Fruit fly (Drosophila melanogaster) whole organism, wandering third instar larva: ENCODE results near the gene CG13708.

Experiments used
- Abd-B ChIP-seq: fragments of >200 bp; optimal IDR thresholded peaks from 2 replicates; lab custom pipeline; 2017; ENCODE audit warnings: missing biosample characterization, missing genetic modification characterization
- CG32264 ChIP-seq: fragments of 200-800 bp; sonication (Bioruptor generic); optimal IDR thresholded peaks from 2 replicates; lab custom pipeline; 2016; ENCODE audit warnings: missing biosample characterization, missing genetic modification characterization
- CrebA ChIP-seq: fragments of 200-800 bp; sonication (Bioruptor generic); optimal IDR thresholded peaks from 2 replicates; lab custom pipeline; 2016; ENCODE audit warnings: missing biosample characterization, mild to moderate bottlenecking, missing genetic modification characterization, borderline replicate concordance
- Dfd ChIP-seq: fragments of >200 bp; optimal IDR thresholded peaks from 2 replicates; lab custom pipeline; 2017; ENCODE audit warnings: missing biosample characterization, missing genetic modification characterization
- Dif ChIP-seq: fragments of 200-275, 200-300 bp; sonication (Bioruptor generic); optimal IDR thresholded peaks from 2 replicates; lab custom pipeline; 2018; ENCODE audit warnings: missing biosample characterization, missing genetic modification characterization; ENCODE audit not compliant: partially characterized antibody
- GATAd ChIP-seq: sonication (Bioruptor generic); optimal IDR thresholded peaks from 2 replicates; lab custom pipeline; 2016; ENCODE audit warnings: missing biosample characterization, missing genetic modification characterization
- HLH106 ChIP-seq: fragments of 200-800 bp; optimal IDR thresholded peaks from 3 replicates; lab custom pipeline; 2019; ENCODE audit warnings: missing biosample characterization, mild to moderate bottlenecking, missing genetic modification characterization, moderate library complexity
- Hnf4 ChIP-seq: fragments of 200-800 bp; sonication (Bioruptor generic); optimal IDR thresholded peaks from 2 replicates; lab custom pipeline; 2016; ENCODE audit warnings: missing biosample characterization, mild to moderate bottlenecking, missing genetic modification characterization
- Hr78 ChIP-seq: fragments of >200 bp; optimal IDR thresholded peaks from 2 replicates; lab custom pipeline; 2017; ENCODE audit warnings: missing biosample characterization, missing genetic modification characterization
- Jra ChIP-seq: sonication (Bioruptor generic); optimal IDR thresholded peaks from 2 replicates; lab custom pipeline; 2016; ENCODE audit warnings: missing biosample characterization, missing genetic modification characterization
- Mio ChIP-seq: sonication (Bioruptor generic); optimal IDR thresholded peaks from 2 replicates; lab custom pipeline; 2016; ENCODE audit warnings: missing biosample characterization, missing genetic modification characterization
- Myc ChIP-seq: fragments of >200 bp; optimal IDR thresholded peaks from 2 replicates; lab custom pipeline; 2017
- N ChIP-seq: fragments of >200 bp; optimal IDR thresholded peaks from 2 replicates; lab custom pipeline; 2018; ENCODE audit warnings: missing biosample characterization, missing external identifiers, missing genetic modification characterization
- Rel ChIP-seq, 2 experiments: fragments of 200-800 bp; sonication (Bioruptor generic) in 1 of 2; optimal IDR thresholded peaks; 2 replicates in 1 of 2; 3 replicates in 1 of 2; lab custom pipeline; 2016 to 2019; ENCODE audit warnings: mild to moderate bottlenecking in 2 of 2, missing biosample characterization in 2 of 2, missing genetic modification characterization in 2 of 2, moderate library complexity in 1 of 2
- Sp1 ChIP-seq: fragments of 200-800 bp; sonication (Bioruptor generic); optimal IDR thresholded peaks from 3 replicates; lab custom pipeline; 2019; ENCODE audit warnings: missing biosample characterization, mild to moderate bottlenecking, missing genetic modification characterization, moderate library complexity
- Vsx2 ChIP-seq: fragments of 200-300, 225-300 bp; sonication (Bioruptor generic); optimal IDR thresholded peaks from 2 replicates; lab custom pipeline; 2018; ENCODE audit warnings: missing biosample characterization, missing genetic modification characterization; ENCODE audit not compliant: partially characterized antibody
- br ChIP-seq: fragments of 200-800 bp; sonication (Bioruptor generic); optimal IDR thresholded peaks from 2 replicates; lab custom pipeline; 2016; ENCODE audit warnings: missing biosample characterization, missing genetic modification characterization
- brk ChIP-seq: fragments of 200-800 bp; sonication (Bioruptor generic); optimal IDR thresholded peaks from 2 replicates; lab custom pipeline; 2016; ENCODE audit warnings: missing biosample characterization, mild to moderate bottlenecking, missing genetic modification characterization
- dl ChIP-seq, 2 experiments: fragments of 175-275, 200-275 bp in 1 of 2; fragments of 200-275 bp in 1 of 2; sonication (Bioruptor generic); optimal IDR thresholded peaks; lab custom pipeline; 2018; ENCODE audit warnings: mild to moderate bottlenecking in 2 of 2, missing biosample characterization in 2 of 2, missing genetic modification characterization in 2 of 2, moderate library complexity in 2 of 2; ENCODE audit not compliant: partially characterized antibody in 2 of 2, insufficient read depth in 1 of 2
- dmrt93B ChIP-seq: fragments of 200-800 bp; sonication (Bioruptor generic); optimal IDR thresholded peaks from 2 replicates; lab custom pipeline; 2018; ENCODE audit warnings: missing biosample characterization, mild to moderate bottlenecking, missing genetic modification characterization
- dsf ChIP-seq: sonication (Bioruptor generic); optimal IDR thresholded peaks from 2 replicates; lab custom pipeline; 2016; ENCODE audit warnings: missing biosample characterization, missing genetic modification characterization, borderline replicate concordance
- ey ChIP-seq: fragments of 200-800 bp; sonication (Bioruptor generic); optimal IDR thresholded peaks from 2 replicates; lab custom pipeline; 2016; ENCODE audit warnings: missing biosample characterization, missing genetic modification characterization
- foxo ChIP-seq, 2 experiments: fragments of 200-800 bp; sonication (Bioruptor generic); optimal IDR thresholded peaks; 2 replicates in 1 of 2; 3 replicates in 1 of 2; lab custom pipeline; 2016 to 2017; ENCODE audit warnings: missing biosample characterization in 2 of 2, missing genetic modification characterization in 2 of 2
- fru ChIP-seq: fragments of 200-800 bp; sonication (Bioruptor generic); optimal IDR thresholded peaks from 3 replicates; lab custom pipeline; 2016; ENCODE audit warnings: missing biosample characterization, mild to moderate bottlenecking, missing genetic modification characterization
- h ChIP-seq: fragments of 200-800 bp; sonication (Bioruptor generic); optimal IDR thresholded peaks from 3 replicates; lab custom pipeline; 2016; ENCODE audit warnings: missing biosample characterization, mild to moderate bottlenecking, missing genetic modification characterization
- jim ChIP-seq: fragments of 175-275, 200-325 bp; sonication (Bioruptor generic); optimal IDR thresholded peaks from 2 replicates; lab custom pipeline; 2016; ENCODE audit warnings: missing biosample characterization, mild to moderate bottlenecking, missing genetic modification characterization
- lola ChIP-seq: fragments of >200 bp; optimal IDR thresholded peaks from 2 replicates; lab custom pipeline; 2017; ENCODE audit warnings: missing biosample characterization, missing genetic modification characterization
- pan ChIP-seq: fragments of >200 bp; optimal IDR thresholded peaks from 2 replicates; lab custom pipeline; 2017
- psq ChIP-seq: fragments of 200-800 bp; sonication (Bioruptor generic); optimal IDR thresholded peaks from 3 replicates; lab custom pipeline; 2017; ENCODE audit warnings: missing biosample characterization, mild to moderate bottlenecking, missing genetic modification characterization, moderate library complexity
- rgr ChIP-seq: fragments of 200-800 bp; sonication (Bioruptor generic); optimal IDR thresholded peaks from 3 replicates; lab custom pipeline; 2016; ENCODE audit warnings: missing biosample characterization, mild to moderate bottlenecking, missing genetic modification characterization
- sage ChIP-seq: fragments of 200-800 bp; sonication (Bioruptor generic); optimal IDR thresholded peaks from 2 replicates; lab custom pipeline; 2016; ENCODE audit warnings: missing biosample characterization, mild to moderate bottlenecking, missing genetic modification characterization
- tai ChIP-seq: sonication (Bioruptor generic); optimal IDR thresholded peaks from 2 replicates; lab custom pipeline; 2016; ENCODE audit warnings: missing biosample characterization, missing genetic modification characterization

CG13708 gene

DNA sequence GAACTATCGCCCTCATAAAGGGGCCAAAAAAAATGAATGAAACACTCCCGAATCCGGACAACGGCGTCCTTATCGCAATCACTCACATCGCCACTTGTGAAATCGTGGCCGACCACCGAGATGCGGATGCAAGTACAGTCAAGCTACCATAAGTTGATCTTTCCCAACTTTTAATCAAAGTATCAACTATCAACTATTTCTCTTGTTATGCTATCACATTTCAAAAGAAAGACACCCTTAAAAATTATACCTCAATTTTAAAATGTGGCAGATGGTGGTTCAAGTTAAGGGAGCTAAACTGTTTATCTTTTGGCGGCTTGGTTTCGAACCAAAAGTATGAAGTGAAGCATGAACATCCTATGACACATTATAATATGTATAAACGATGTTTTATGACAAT is 20.8 kb upstream of the CG13708 start:
- TF ChIP-seq Sp1: peak; percentile 12
- TF ChIP-seq fru (GFP tag; lab: Kevin White, UChicago): peak; percentile 16
- TF ChIP-seq Rel (GFP tag; optimal IDR thresholded peaks at IDR 0.05; lab: Kevin White, UChicago): no peak
- TF ChIP-seq Rel (tag; optimal IDR thresholded peaks at IDR 0.05; lab: Kevin White, UChicago): no peak
- no peak for TF ChIP-seq Mio (GFP tag; lab: Kevin White, UChicago)
- no peak for TF ChIP-seq rgr (GFP tag; lab: Kevin White, UChicago)
- peak; percentile 58 for TF ChIP-seq HLH106 (tag; lab: Kevin White, UChicago)
- TF ChIP-seq dmrt93B (GFP tag; lab: Kevin White, UChicago): peak; percentile 24
- peak in 1 of 2 experiments; percentile 41 for TF ChIP-seq foxo (GFP tag; optimal IDR thresholded peaks at IDR 0.05; lab: Kevin White, UChicago)
- TF ChIP-seq N (GFP tag; lab: Kevin White, UChicago): no peak
- TF ChIP-seq h (GFP tag; lab: Kevin White, UChicago): peak; percentile 30
- no peak for TF ChIP-seq sage (GFP tag; lab: Kevin White, UChicago)
- no peak for TF ChIP-seq Dfd (GFP tag; lab: Kevin White, UChicago)

DNA sequence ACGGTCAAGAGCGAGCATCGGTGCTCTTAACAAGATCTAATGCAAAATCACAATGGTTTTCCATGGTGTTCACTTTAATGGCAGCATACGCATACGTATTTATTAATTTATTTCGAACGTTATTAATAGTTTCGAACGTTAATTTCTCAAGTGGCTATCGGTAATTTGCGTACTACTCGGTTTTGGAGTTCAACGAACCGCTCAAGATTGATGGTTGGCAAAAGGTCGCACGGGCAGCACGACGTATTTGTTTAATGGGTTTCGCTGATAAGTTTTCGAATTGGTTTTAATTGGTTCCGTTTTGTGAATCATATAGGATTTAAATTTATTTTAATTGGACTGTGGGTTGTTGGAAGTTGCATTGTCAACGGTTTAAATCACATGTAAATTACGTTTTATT is 19.7 kb upstream of the CG13708 start:
- TF ChIP-seq jim (no peak), GATAd (GFP tag; lab: Kevin White, UChicago) (no peak), br (no peak), HLH106 (tag; lab: Kevin White, UChicago) (no peak), Dfd (GFP tag; lab: Kevin White, UChicago) (no peak), Abd-B (GFP tag; lab: Kevin White, UChicago) (no peak), lola (no peak), rgr (GFP tag; lab: Kevin White, UChicago) (no peak), Myc (no peak), N (GFP tag; lab: Kevin White, UChicago) (no peak), Dif (GFP tag; lab: Kevin White, UChicago) (no peak), Mio (GFP tag; lab: Kevin White, UChicago) (no peak), CG32264 (no peak)

DNA sequence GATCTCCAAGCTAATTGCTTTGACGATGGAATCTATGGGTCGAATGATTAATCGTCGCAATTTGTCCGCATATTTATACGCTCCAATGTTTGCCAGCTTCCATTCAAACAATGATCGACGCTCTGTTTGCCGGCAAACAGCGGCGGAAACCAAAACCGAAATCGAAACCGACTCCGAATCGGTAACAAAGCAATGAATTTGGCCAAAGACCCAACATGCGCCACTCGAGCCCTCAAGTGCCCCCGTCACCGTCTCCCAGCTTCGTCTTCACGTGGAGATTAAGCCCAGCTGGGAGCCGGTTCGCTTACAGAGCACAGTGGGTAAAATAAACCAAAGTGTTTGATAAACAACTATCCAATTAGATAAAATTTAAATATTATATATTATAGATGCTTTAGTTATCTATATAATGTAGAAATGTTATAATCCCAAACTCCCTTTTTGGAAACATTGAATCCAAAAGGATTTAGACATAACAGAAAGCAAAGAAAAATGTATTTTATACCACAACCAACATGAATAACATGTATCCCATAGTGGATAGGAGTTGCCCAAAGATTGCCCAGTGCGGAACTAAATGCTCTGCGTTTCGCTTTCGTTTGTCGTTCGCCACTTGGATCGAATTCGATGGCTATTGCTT is 19.1 kb upstream of the CG13708 start, which contains the start of gene CG32237:
TSS of gene CG32237 (minus strand) at position 51 of the 640 bp plus-strand sequence.
- TF ChIP-seq jim: no peak

DNA sequence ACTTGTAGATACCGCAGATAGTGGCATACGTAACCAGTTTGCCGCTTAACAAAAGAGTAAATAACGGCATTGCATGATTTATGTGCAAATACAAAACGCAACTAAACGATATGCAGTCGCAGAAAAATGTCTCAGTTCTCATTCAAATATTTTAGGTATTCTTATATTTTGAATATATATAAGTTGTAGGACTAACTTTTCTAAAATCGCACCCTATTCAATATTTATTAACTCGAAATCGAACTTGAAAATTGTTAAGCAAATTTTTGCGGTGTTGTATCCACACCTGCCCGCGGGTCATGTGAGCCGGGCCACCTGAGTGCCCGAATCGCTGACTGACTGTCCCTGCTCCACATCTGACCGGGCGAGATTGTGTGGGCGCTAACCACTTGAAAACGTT is 14.7 kb upstream of the CG13708 start:
- TF ChIP-seq tai (GFP tag; lab: Kevin White, UChicago) (no peak), CrebA (GFP tag; lab: Kevin White, UChicago) (no peak), br (no peak), Jra (no peak), Hnf4 (GFP tag; lab: Kevin White, UChicago) (no peak), dl (GFP tag; optimal IDR thresholded peaks at IDR 0.05; lab: Kevin White, UChicago; ENCODE audit: insufficient read depth in 1 of 2, partially characterized antibody in 2 of 2) (no peak), HLH106 (tag; lab: Kevin White, UChicago) (no peak), GATAd (GFP tag; lab: Kevin White, UChicago) (no peak), psq (GFP tag; lab: Kevin White, UChicago) (no peak), ey (no peak), Hr78 (GFP tag; lab: Kevin White, UChicago) (no peak), rgr (GFP tag; lab: Kevin White, UChicago) (no peak), sage (GFP tag; lab: Kevin White, UChicago) (no peak), Abd-B (GFP tag; lab: Kevin White, UChicago) (no peak), pan (lab: Kevin White, UChicago) (no peak), dmrt93B (GFP tag; lab: Kevin White, UChicago) (no peak), Mio (GFP tag; lab: Kevin White, UChicago) (no peak), fru (GFP tag; lab: Kevin White, UChicago) (no peak), lola (no peak), Vsx2 (GFP tag; lab: Kevin White, UChicago) (no peak)

DNA sequence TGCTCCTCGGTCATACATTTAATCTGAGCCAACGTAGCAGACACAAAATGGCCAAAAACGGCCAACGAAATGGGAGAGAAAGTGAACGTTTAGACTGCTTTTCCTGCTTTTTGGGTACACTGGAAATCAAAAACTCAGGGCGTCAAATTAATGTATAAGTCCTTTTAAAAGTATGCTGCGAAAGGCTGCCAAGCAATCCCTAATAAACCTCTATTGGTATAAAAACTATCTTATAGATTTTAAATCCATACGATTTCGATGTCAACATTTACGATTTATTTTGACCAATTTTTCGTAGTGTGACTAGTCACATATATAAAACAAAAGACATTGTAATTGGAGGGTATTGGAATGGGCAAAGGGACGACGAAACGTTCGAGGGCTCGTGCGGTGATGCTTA is 11.4 kb upstream of the CG13708 start:
- TF ChIP-seq h (GFP tag; lab: Kevin White, UChicago) (no peak), dsf (GFP tag; lab: Kevin White, UChicago) (no peak), N (GFP tag; lab: Kevin White, UChicago) (no peak), Hnf4 (GFP tag; lab: Kevin White, UChicago) (no peak), Abd-B (GFP tag; lab: Kevin White, UChicago) (no peak), GATAd (GFP tag; lab: Kevin White, UChicago) (no peak), Sp1 (no peak), dl (GFP tag; optimal IDR thresholded peaks at IDR 0.05; lab: Kevin White, UChicago; ENCODE audit: insufficient read depth in 1 of 2, partially characterized antibody in 2 of 2) (no peak), dmrt93B (GFP tag; lab: Kevin White, UChicago) (no peak), brk (GFP tag; lab: Kevin White, UChicago) (no peak)
- TF ChIP-seq, all 38 proteins: peak for 0
